Fruit fly (Drosophila melanogaster) whole organism, pupa: ENCODE results near the gene Nepl11.

Experiments
- CG13204 ChIP-seq: fragments of 200-800 bp; sonication (Bioruptor generic); optimal IDR thresholded peaks from 2 replicates; lab custom pipeline; 2018; ENCODE audit warnings: missing biosample characterization, mild to moderate bottlenecking, missing genetic modification characterization, moderate library complexity
- CG32121 ChIP-seq: fragments of 200-800 bp; sonication (Bioruptor generic); IDR thresholded peaks from 2 replicates; pipeline ENCODE4 v1.3.6; 2022; ENCODE audit warnings: missing biosample characterization, missing genetic modification characterization
- CG34367 ChIP-seq: fragments of 200-800 bp; sonication (Bioruptor generic); optimal IDR thresholded peaks from 2 replicates; lab custom pipeline; 2018; ENCODE audit warnings: missing biosample characterization, mild to moderate bottlenecking, missing genetic modification characterization
- D1 ChIP-seq: fragments of 200-800 bp; sonication (Bioruptor generic); optimal IDR thresholded peaks from 2 replicates; lab custom pipeline; 2018; ENCODE audit warnings: missing biosample characterization, mild to moderate bottlenecking, missing genetic modification characterization, moderate library complexity
- Ets98B ChIP-seq: fragments of 200-800 bp; sonication (Bioruptor generic); IDR thresholded peaks from 2 replicates; pipeline ENCODE4 v1.3.6; 2022; ENCODE audit warnings: missing biosample characterization, missing genetic modification characterization
- Snoo ChIP-seq: fragments of 200-800 bp; sonication (Bioruptor generic); optimal IDR thresholded peaks from 3 replicates; lab custom pipeline; 2017; ENCODE audit warnings: missing biosample characterization, mild to moderate bottlenecking, missing genetic modification characterization, inconsistent platforms

dm6 chr3R:4294689-4295088 lies at the start of gene Nepl11:
- TF ChIP-seq CG34367 (tag; lab: Kevin White, UChicago) (no peak), CG13204 (GFP tag; lab: Kevin White, UChicago) (no peak), D1 (tag; lab: Kevin White, UChicago) (no peak), Snoo (tag; lab: Kevin White, UChicago) (no peak), Ets98B (GFP tag; lab: Robert Waterston, UW) (no peak), CG32121 (GFP tag; lab: Robert Waterston, UW) (no peak)
